Fruit fly (Drosophila melanogaster) whole organism, embryonic: ENCODE data around the gene Brms1.
A peak's percentile ranks its signal among the peaks of the same experiment; 100 is the strongest.

ENCODE experiments used
- Bteb2 ChIP-seq: fragments of 200-800 bp; sonication (Bioruptor generic); optimal IDR thresholded peaks from 2 replicates; lab custom pipeline; 2016; ENCODE audit warnings: missing biosample characterization, missing genetic modification characterization
- CG10321 ChIP-seq: fragments of 200-800 bp; sonication (Bioruptor generic); IDR thresholded peaks from 2 replicates; pipeline ENCODE4 v1.3.6; 2022; ENCODE audit warnings: missing biosample characterization, missing genetic modification characterization
- CG10565 ChIP-seq: fragments of 200-800 bp; sonication (Bioruptor generic); optimal IDR thresholded peaks from 3 replicates; lab custom pipeline; 2016; ENCODE audit warnings: missing biosample characterization, mild to moderate bottlenecking, missing genetic modification characterization
- CG12071 ChIP-seq: fragments of 200-800 bp; sonication (Bioruptor generic); optimal IDR thresholded peaks from 3 replicates; lab custom pipeline; 2018; ENCODE audit warnings: missing biosample characterization, mild to moderate bottlenecking, missing genetic modification characterization
- CG12219 ChIP-seq: fragments of 200-800 bp; sonication (Bioruptor generic); optimal IDR thresholded peaks from 3 replicates; lab custom pipeline; 2018; ENCODE audit warnings: missing biosample characterization, mild to moderate bottlenecking, missing genetic modification characterization
- CG13894 ChIP-seq: fragments of 200-800 bp; sonication (Bioruptor generic); optimal IDR thresholded peaks from 3 replicates; lab custom pipeline; 2018; ENCODE audit warnings: missing biosample characterization, mild to moderate bottlenecking, missing genetic modification characterization, moderate library complexity
- CG18011 ChIP-seq: fragments of 200-800 bp; sonication (Bioruptor generic); optimal IDR thresholded peaks from 2 replicates; lab custom pipeline; 2017; ENCODE audit warnings: missing biosample characterization, missing genetic modification characterization, mild to moderate bottlenecking, moderate library complexity, missing genotype
- CG18262 ChIP-seq: fragments of 200-800 bp; optimal IDR thresholded peaks from 3 replicates; lab custom pipeline; 2019; ENCODE audit warnings: missing biosample characterization, mild to moderate bottlenecking, missing genetic modification characterization, moderate library complexity
- CG18764 ChIP-seq: fragments of 200-800 bp; sonication (Bioruptor generic); optimal IDR thresholded peaks from 3 replicates; lab custom pipeline; 2016; ENCODE audit warnings: missing biosample characterization, missing genetic modification characterization
- CG2678 ChIP-seq: fragments of 200-800 bp; sonication (Bioruptor generic); optimal IDR thresholded peaks from 3 replicates; lab custom pipeline; 2019; ENCODE audit warnings: missing biosample characterization, mild to moderate bottlenecking, missing genetic modification characterization, moderate library complexity
- CG4424 ChIP-seq: fragments of 200-800 bp; sonication (Bioruptor generic); optimal IDR thresholded peaks from 3 replicates; lab custom pipeline; 2016; ENCODE audit warnings: missing biosample characterization, missing genetic modification characterization
- CG4820 ChIP-seq: fragments of 200-800 bp; sonication (Bioruptor generic); optimal IDR thresholded peaks from 3 replicates; lab custom pipeline; 2016; ENCODE audit warnings: missing biosample characterization, missing genetic modification characterization
- CG5245 ChIP-seq: fragments of 200-800 bp; sonication (Bioruptor generic); optimal IDR thresholded peaks from 3 replicates; lab custom pipeline; 2016; ENCODE audit warnings: missing biosample characterization, missing genetic modification characterization
- CG5953 ChIP-seq: fragments of 200-800 bp; sonication (Bioruptor generic); IDR thresholded peaks from 2 replicates; pipeline ENCODE4 v1.3.6; 2022; ENCODE audit warnings: missing biosample characterization, missing genetic modification characterization
- CG7357 ChIP-seq: fragments of 200-800 bp; sonication (Bioruptor generic); IDR thresholded peaks from 3 replicates; pipeline ENCODE4 v1.3.6; 2022; ENCODE audit warnings: missing biosample characterization, missing genetic modification characterization
- CG8089 ChIP-seq: fragments of 200-800 bp; sonication (Bioruptor generic); optimal IDR thresholded peaks from 3 replicates; lab custom pipeline; 2016; ENCODE audit warnings: missing biosample characterization, missing genetic modification characterization
- CG9437 ChIP-seq: fragments of 200-800 bp; sonication (Bioruptor generic); optimal IDR thresholded peaks from 2 replicates; lab custom pipeline; 2018; ENCODE audit warnings: missing biosample characterization, mild to moderate bottlenecking, missing genetic modification characterization
- CG9817 ChIP-seq: fragments of 200-800 bp; sonication (Bioruptor generic); optimal IDR thresholded peaks from 2 replicates; lab custom pipeline; 2018; ENCODE audit warnings: missing biosample characterization, mild to moderate bottlenecking, missing genetic modification characterization, moderate library complexity
- CTCF ChIP-seq: fragments of 200-800 bp; sonication (Bioruptor generic); optimal IDR thresholded peaks from 2 replicates; lab custom pipeline; 2017; ENCODE audit warnings: missing biosample characterization, mild to moderate bottlenecking, missing genetic modification characterization, moderate library complexity
- CkIIα-i1 ChIP-seq: fragments of 200-800 bp; sonication (Bioruptor generic); IDR thresholded peaks from 2 replicates; pipeline ENCODE4 v1.3.6; 2022; ENCODE audit warnings: missing biosample characterization, missing genetic modification characterization
- CoRest ChIP-seq: fragments of 200-800 bp; sonication (Bioruptor generic); optimal IDR thresholded peaks from 3 replicates; lab custom pipeline; 2018; ENCODE audit warnings: missing biosample characterization, mild to moderate bottlenecking, missing genetic modification characterization, moderate library complexity
- Dbx ChIP-seq: fragments of 200-800 bp; sonication (Bioruptor generic); IDR thresholded peaks from 3 replicates; pipeline ENCODE4 v1.3.6; 2022; ENCODE audit warnings: missing biosample characterization, missing genetic modification characterization
- Doc2 ChIP-seq: fragments of 200-800 bp; sonication (Bioruptor generic); IDR thresholded peaks from 2 replicates; pipeline ENCODE4 v1.3.6; 2022; ENCODE audit warnings: missing biosample characterization, missing genetic modification characterization
- GATAe ChIP-seq: fragments of 200-800 bp; sonication (Bioruptor generic); conservative IDR thresholded peaks from 2 replicates; pipeline ENCODE4 v1.3.6; 2022; ENCODE audit warnings: missing biosample characterization, missing genetic modification characterization
- Gsc ChIP-seq: fragments of 200-800 bp; sonication (Bioruptor generic); IDR thresholded peaks from 2 replicates; pipeline ENCODE4 v1.3.6; 2022; ENCODE audit warnings: missing biosample characterization, missing genetic modification characterization
- Gug ChIP-seq: fragments of 200-800 bp; sonication (Bioruptor generic); IDR thresholded peaks from 4 replicates; pipeline ENCODE4 v1.3.6; 2022; ENCODE audit warnings: missing biosample characterization, missing genetic modification characterization
- Hey ChIP-seq: fragments of 200-800 bp; sonication (Bioruptor generic); optimal IDR thresholded peaks from 3 replicates; lab custom pipeline; 2018; ENCODE audit warnings: missing biosample characterization, mild to moderate bottlenecking, missing genetic modification characterization
- HmgZ ChIP-seq: fragments of 200-800 bp; sonication (Bioruptor generic); optimal IDR thresholded peaks from 2 replicates; lab custom pipeline; 2018; ENCODE audit warnings: missing biosample characterization, mild to moderate bottlenecking, missing genetic modification characterization
- Hsf ChIP-seq: fragments of 200-800 bp; sonication (Bioruptor generic); optimal IDR thresholded peaks from 3 replicates; lab custom pipeline; 2016; ENCODE audit warnings: missing biosample characterization, missing genetic modification characterization
- NC2β ChIP-seq: fragments of 200-800 bp; sonication (Bioruptor generic); optimal IDR thresholded peaks from 2 replicates; lab custom pipeline; 2016; ENCODE audit warnings: missing biosample characterization, missing genetic modification characterization
- Pdp1 ChIP-seq, 2 experiments: fragments of 200-800 bp; sonication (Bioruptor generic); optimal IDR thresholded peaks; 3 replicates each; lab custom pipeline; 2016; ENCODE audit warnings: missing biosample characterization in 2 of 2, missing genetic modification characterization in 2 of 2, mild to moderate bottlenecking in 1 of 2, moderate library complexity in 1 of 2
- ab ChIP-seq: fragments of 200-800 bp; sonication (Bioruptor generic); optimal IDR thresholded peaks from 2 replicates; lab custom pipeline; 2016; ENCODE audit warnings: missing biosample characterization, missing genetic modification characterization
- ap ChIP-seq: fragments of 200-800 bp; sonication (Bioruptor generic); IDR thresholded peaks from 2 replicates; pipeline ENCODE4 v1.3.6; 2022; ENCODE audit warnings: missing biosample characterization, missing genetic modification characterization
- az2 ChIP-seq: fragments of 200-800 bp; sonication (Bioruptor generic); optimal IDR thresholded peaks from 3 replicates; lab custom pipeline; 2016; ENCODE audit warnings: missing biosample characterization, missing genetic modification characterization
- bowl ChIP-seq: fragments of 200-800 bp; sonication (Bioruptor generic); IDR thresholded peaks from 2 replicates; pipeline ENCODE4 v1.3.6; 2022; ENCODE audit warnings: missing biosample characterization, missing genetic modification characterization
- dan ChIP-seq: fragments of 200-800 bp; sonication (Bioruptor generic); IDR thresholded peaks from 2 replicates; pipeline ENCODE4 v1.3.6; 2022; ENCODE audit warnings: missing biosample characterization, missing genetic modification characterization
- fu2 ChIP-seq: fragments of 200-800 bp; sonication (Bioruptor generic); optimal IDR thresholded peaks from 2 replicates; lab custom pipeline; 2016; ENCODE audit warnings: missing biosample characterization, missing genetic modification characterization
- gsb-n ChIP-seq: fragments of 200-800 bp; sonication (Bioruptor generic); optimal IDR thresholded peaks from 3 replicates; lab custom pipeline; 2018; ENCODE audit warnings: missing biosample characterization, mild to moderate bottlenecking, missing genetic modification characterization
- hkb ChIP-seq, 2 experiments: fragments of 200-800 bp in 1 of 2; fragments of >200 bp in 1 of 2; sonication (Bioruptor generic) in 1 of 2; IDR thresholded peaks in 1 of 2; optimal IDR thresholded peaks in 1 of 2; 2 replicates each; pipeline versions ENCODE4 v1.3.6 to Lab custom; 2017 to 2022; ENCODE audit warnings: missing biosample characterization in 1 of 2, missing genetic modification characterization in 1 of 2
- kni ChIP-seq: fragments of 200-800 bp; sonication (Bioruptor generic); optimal IDR thresholded peaks from 3 replicates; lab custom pipeline; 2017; ENCODE audit warnings: mild to moderate bottlenecking, missing biosample characterization, missing genetic modification reagents, missing genetic modification characterization
- lab ChIP-seq: fragments of 200-800 bp; sonication (Bioruptor generic); optimal IDR thresholded peaks from 3 replicates; lab custom pipeline; 2017; ENCODE audit warnings: missing biosample characterization, missing genetic modification characterization, mild to moderate bottlenecking, moderate library complexity, missing genetic modification reagents
- pan ChIP-seq, 4 experiments: fragments of >200 bp in 3 of 4; fragments of 200-800 bp in 1 of 4; sonication (Bioruptor generic) in 1 of 4; optimal IDR thresholded peaks in 3 of 4; IDR thresholded peaks in 1 of 4; 2 replicates each; pipeline versions ENCODE4 v1.3.6 to Lab custom; 2017 to 2022; ENCODE audit warnings: missing biosample characterization in 2 of 4, missing genetic modification characterization in 2 of 4, mixed read lengths in 1 of 4
- pho ChIP-seq: fragments of 200-800 bp; sonication (Bioruptor generic); optimal IDR thresholded peaks from 2 replicates; lab custom pipeline; 2016; ENCODE audit warnings: missing biosample characterization, missing genetic modification characterization
- phol ChIP-seq: fragments of 200-800 bp; sonication (Bioruptor generic); optimal IDR thresholded peaks from 3 replicates; lab custom pipeline; 2018; ENCODE audit warnings: missing biosample characterization, mild to moderate bottlenecking, missing genetic modification characterization, moderate library complexity
- seq ChIP-seq: fragments of 200-800 bp; sonication (Bioruptor generic); IDR thresholded peaks from 2 replicates; pipeline ENCODE4 v1.3.6; 2022; ENCODE audit warnings: missing biosample characterization, missing genetic modification characterization
- sr ChIP-seq: fragments of 200-800 bp; sonication (Bioruptor generic); IDR thresholded peaks from 3 replicates; pipeline ENCODE4 v1.3.6; 2022; ENCODE audit warnings: missing biosample characterization, missing genetic modification characterization
- tll ChIP-seq, 2 experiments: fragments of 200-800 bp in 1 of 2; fragments of >200 bp in 1 of 2; sonication (Bioruptor generic) in 1 of 2; optimal IDR thresholded peaks; 2 replicates each; lab custom pipeline; 2017 to 2019; ENCODE audit warnings: missing biosample characterization in 2 of 2, missing genetic modification characterization in 2 of 2, mild to moderate bottlenecking in 1 of 2, moderate library complexity in 1 of 2
- unc-4 ChIP-seq: fragments of 200-800 bp; sonication (Bioruptor generic); IDR thresholded peaks from 2 replicates; pipeline ENCODE4 v1.3.6; 2022; ENCODE audit warnings: missing biosample characterization, missing genetic modification characterization; ENCODE audit not compliant: partially characterized antibody
- vfl ChIP-seq: fragments of 200-800 bp; sonication (Bioruptor generic); optimal IDR thresholded peaks from 2 replicates; lab custom pipeline; 2016; ENCODE audit warnings: missing biosample characterization, missing genetic modification characterization

Brms1 gene

dm6 chrX:12909577-12910426 is at the start of gene Brms1, which contains the start of gene CG4645 (continued):
- peak; percentile 17 for TF ChIP-seq pho
- TF ChIP-seq CG9817 (tag; lab: Kevin White, UChicago) = peak; percentile 47
- no peak for TF ChIP-seq Doc2 (GFP tag; lab: Robert Waterston, UW)
- no peak for TF ChIP-seq seq (GFP tag; lab: Robert Waterston, UW)
- no peak for TF ChIP-seq CG12219 (GFP tag; lab: Kevin White, UChicago)
- TF ChIP-seq Bteb2 = peak; percentile 3
- no peak for TF ChIP-seq CG8089 (GFP tag; lab: Kevin White, UChicago)
- TF ChIP-seq ap = no peak
- no peak for TF ChIP-seq fu2 (GFP tag; lab: Kevin White, UChicago)
- no peak for TF ChIP-seq unc-4 (GFP tag; lab: Robert Waterston, UW)
- TF ChIP-seq CG18011 = peak; percentile 35
- TF ChIP-seq CG7357 (GFP tag; lab: Robert Waterston, UW) = no peak
- TF ChIP-seq CG4424 (GFP tag; lab: Kevin White, UChicago) = peak; percentile 66
- TF ChIP-seq ab (GFP tag; lab: Kevin White, UChicago) = no peak
- TF ChIP-seq dan = no peak
- no peak for TF ChIP-seq CG10321
- TF ChIP-seq Hsf (GFP tag; lab: Kevin White, UChicago) = peak; percentile 45
- peak; percentile 38 for TF ChIP-seq CG4820 (GFP tag; lab: Kevin White, UChicago)
- TF ChIP-seq phol = peak; percentile 68
- no peak for TF ChIP-seq pan (optimal IDR thresholded peaks at IDR 0.05; lab: Kevin White, UChicago)
- TF ChIP-seq pan (GFP tag; optimal IDR thresholded peaks at IDR 0.05 in 1 of 2, IDR thresholded peaks at IDR 0.05 in 1 of 2) = peak in 1 of 2 experiments; percentile 18
- TF ChIP-seq CG13894 (tag; lab: Kevin White, UChicago) = no peak
- TF ChIP-seq Dbx (GFP tag; lab: Robert Waterston, UW) = 0 out of 3 replicates have a peak, but pooled peaks have one; percentile 35
- peak; percentile 29 for TF ChIP-seq az2 (GFP tag; lab: Kevin White, UChicago)
- peak; percentile 17 for TF ChIP-seq gsb-n
- no peak for TF ChIP-seq CTCF (GFP tag; lab: Kevin White, UChicago)
- no peak for TF ChIP-seq Gsc
- peak; percentile 20 for TF ChIP-seq CG18764 (GFP tag; lab: Kevin White, UChicago)
- TF ChIP-seq hkb (optimal IDR thresholded peaks at IDR 0.05; lab: Kevin White, UChicago) = no peak
- no peak for TF ChIP-seq hkb (GFP tag; IDR thresholded peaks at IDR 0.05; lab: Robert Waterston, UW)
- peak; percentile 65; the same call in 2 of the 4 replicates for TF ChIP-seq Gug (GFP tag; lab: Robert Waterston, UW)
- TF ChIP-seq CG5953 (GFP tag; lab: Robert Waterston, UW) = no peak
- TF ChIP-seq Pdp1 (GFP tag; optimal IDR thresholded peaks at IDR 0.05; lab: Kevin White, UChicago) = peak; percentile 12 to 17
- TF ChIP-seq bowl (GFP tag; lab: Robert Waterston, UW) = no peak
- no peak for TF ChIP-seq GATAe (GFP tag; lab: Robert Waterston, UW)
- TF ChIP-seq CG18262 = peak; percentile 59
- no peak for TF ChIP-seq sr (GFP tag; lab: Robert Waterston, UW)
- no peak for TF ChIP-seq NC2β (GFP tag; lab: Kevin White, UChicago)
- no peak for TF ChIP-seq Hey (tag; lab: Kevin White, UChicago)
- no peak for TF ChIP-seq kni (GFP tag; lab: Kevin White, UChicago)
- TF ChIP-seq CG10565 (GFP tag; lab: Kevin White, UChicago) = no peak
- no peak for TF ChIP-seq CG5245 (GFP tag; lab: Kevin White, UChicago)
- peak in 1 of 2 experiments; percentile 19 for TF ChIP-seq tll (GFP tag; optimal IDR thresholded peaks at IDR 0.05; lab: Kevin White, UChicago)
- peak; percentile 41 for TF ChIP-seq HmgZ (tag; lab: Kevin White, UChicago)
- peak; percentile 66 for TF ChIP-seq CG2678 (tag; lab: Kevin White, UChicago)
- no peak for TF ChIP-seq CkIIα-i1 (GFP tag; lab: Robert Waterston, UW)
- TF ChIP-seq lab (GFP tag; lab: Kevin White, UChicago) = peak; percentile 15
- TF ChIP-seq CoRest (tag; lab: Kevin White, UChicago) = peak; percentile 76
- TF ChIP-seq CG12071 (GFP tag; lab: Kevin White, UChicago) = no peak
- peak; percentile 45 for TF ChIP-seq vfl (GFP tag; lab: Kevin White, UChicago)
- peak; percentile 54 for TF ChIP-seq CG9437
